Fruit fly (Drosophila melanogaster) whole organism, embryonic: ENCODE measurements around the gene CG17344.

Source experiments
- Aef1 ChIP-seq: fragments of 200-800 bp; sonication (Bioruptor generic); IDR thresholded peaks from 3 replicates; pipeline ENCODE4 v1.3.6; 2022; ENCODE audit warnings: missing biosample characterization, missing genetic modification characterization
- Bdp1 ChIP-seq: fragments of 200-800 bp; sonication (Bioruptor generic); optimal IDR thresholded peaks from 3 replicates; lab custom pipeline; 2016; ENCODE audit warnings: missing biosample characterization, missing genetic modification characterization
- CG10321 ChIP-seq: fragments of 200-800 bp; sonication (Bioruptor generic); IDR thresholded peaks from 2 replicates; pipeline ENCODE4 v1.3.6; 2022; ENCODE audit warnings: missing biosample characterization, missing genetic modification characterization
- CG11085 ChIP-seq: fragments of 200-800 bp; sonication (Bioruptor generic); IDR thresholded peaks from 2 replicates; pipeline ENCODE4 v1.3.6; 2022; ENCODE audit warnings: missing biosample characterization, missing genetic modification characterization
- CG12219 ChIP-seq: fragments of 200-800 bp; sonication (Bioruptor generic); optimal IDR thresholded peaks from 3 replicates; lab custom pipeline; 2018; ENCODE audit warnings: missing biosample characterization, mild to moderate bottlenecking, missing genetic modification characterization
- CG1233 ChIP-seq: fragments of 200-800 bp; sonication (Bioruptor generic); optimal IDR thresholded peaks from 4 replicates; lab custom pipeline; 2018; ENCODE audit warnings: missing biosample characterization, mild to moderate bottlenecking, missing genetic modification characterization
- CG15073 ChIP-seq: fragments of 200-800 bp; sonication (Bioruptor generic); optimal IDR thresholded peaks from 2 replicates; lab custom pipeline; 2016; ENCODE audit warnings: missing biosample characterization, missing genetic modification characterization
- CG15601 ChIP-seq: fragments of 200-800 bp; sonication (Bioruptor generic); optimal IDR thresholded peaks from 3 replicates; lab custom pipeline; 2019; ENCODE audit warnings: missing biosample characterization, mild to moderate bottlenecking, missing genetic modification characterization, moderate library complexity
- CG1647 ChIP-seq: fragments of 200-800 bp; sonication (Bioruptor generic); optimal IDR thresholded peaks from 3 replicates; lab custom pipeline; 2016; ENCODE audit warnings: missing biosample characterization, missing genetic modification characterization
- CG2129 ChIP-seq: fragments of 200-800 bp; sonication (Bioruptor generic); IDR thresholded peaks from 2 replicates; pipeline ENCODE4 v1.3.6; 2022; ENCODE audit warnings: missing biosample characterization, missing genetic modification characterization; ENCODE audit not compliant: partially characterized antibody
- CG2199 ChIP-seq: fragments of 200-800 bp; sonication (Bioruptor generic); IDR thresholded peaks from 3 replicates; pipeline ENCODE4 v1.3.6; 2022; ENCODE audit warnings: missing biosample characterization, missing genetic modification characterization
- CG31365 ChIP-seq: fragments of 200-800 bp; sonication (Bioruptor generic); optimal IDR thresholded peaks from 2 replicates; lab custom pipeline; 2018; ENCODE audit warnings: missing biosample characterization, mild to moderate bottlenecking, missing genetic modification characterization
- CG33213 ChIP-seq: fragments of 200-800 bp; sonication (Bioruptor generic); optimal IDR thresholded peaks from 3 replicates; lab custom pipeline; 2016; ENCODE audit warnings: missing biosample characterization, missing genetic modification characterization
- CG9215 ChIP-seq: fragments of 200-800 bp; sonication (Bioruptor generic); IDR thresholded peaks from 2 replicates; pipeline ENCODE4 v1.3.6; 2022; ENCODE audit warnings: missing biosample characterization, missing genetic modification characterization
- CG9437 ChIP-seq: fragments of 200-800 bp; sonication (Bioruptor generic); optimal IDR thresholded peaks from 2 replicates; lab custom pipeline; 2018; ENCODE audit warnings: missing biosample characterization, mild to moderate bottlenecking, missing genetic modification characterization
- CG9932 ChIP-seq: fragments of 200-800 bp; sonication (Bioruptor generic); IDR thresholded peaks from 2 replicates; pipeline ENCODE4 v1.3.6; 2022; ENCODE audit warnings: missing biosample characterization, missing genetic modification characterization
- Deaf1 ChIP-seq: fragments of 200-800 bp; optimal IDR thresholded peaks from 3 replicates; lab custom pipeline; 2019; ENCODE audit warnings: missing biosample characterization, mild to moderate bottlenecking, missing genetic modification characterization, moderate library complexity
- Dek ChIP-seq: fragments of 200-800 bp; sonication (Bioruptor generic); optimal IDR thresholded peaks from 3 replicates; lab custom pipeline; 2019; ENCODE audit warnings: missing biosample characterization, mild to moderate bottlenecking, missing genetic modification characterization, moderate library complexity
- GATAe ChIP-seq: fragments of 200-800 bp; sonication (Bioruptor generic); conservative IDR thresholded peaks from 2 replicates; pipeline ENCODE4 v1.3.6; 2022; ENCODE audit warnings: missing biosample characterization, missing genetic modification characterization
- HmgZ ChIP-seq: fragments of 200-800 bp; sonication (Bioruptor generic); optimal IDR thresholded peaks from 2 replicates; lab custom pipeline; 2018; ENCODE audit warnings: missing biosample characterization, mild to moderate bottlenecking, missing genetic modification characterization
- Hr51 ChIP-seq, 2 experiments: fragments of 200-800 bp; sonication (Bioruptor generic); optimal IDR thresholded peaks; 2 replicates in 1 of 2; 3 replicates in 1 of 2; lab custom pipeline; 2016 to 2018; ENCODE audit warnings: missing biosample characterization in 2 of 2, missing genetic modification characterization in 2 of 2, mild to moderate bottlenecking in 1 of 2, moderate library complexity in 1 of 2
- Neu2 ChIP-seq: fragments of 200-800 bp; sonication (Bioruptor generic); optimal IDR thresholded peaks from 3 replicates; lab custom pipeline; 2016; ENCODE audit warnings: missing biosample characterization, missing genetic modification characterization, borderline replicate concordance
- Pdp1 ChIP-seq, 2 experiments: fragments of 200-800 bp; sonication (Bioruptor generic); optimal IDR thresholded peaks; 3 replicates each; lab custom pipeline; 2016; ENCODE audit warnings: missing biosample characterization in 2 of 2, missing genetic modification characterization in 2 of 2, mild to moderate bottlenecking in 1 of 2, moderate library complexity in 1 of 2
- Stat92E ChIP-seq, 3 experiments: fragments of >200 bp in 2 of 3; fragments of 200-800 bp in 1 of 3; sonication (Bioruptor generic) in 1 of 3; optimal IDR thresholded peaks; 2 replicates each; lab custom pipeline; 2017 to 2019; ENCODE audit warnings: missing biosample characterization in 3 of 3, missing genetic modification characterization in 3 of 3, mild to moderate bottlenecking in 1 of 3, moderate library complexity in 1 of 3
- TFAM ChIP-seq: fragments of 200-800 bp; sonication (Bioruptor generic); optimal IDR thresholded peaks from 2 replicates; lab custom pipeline; 2017; ENCODE audit warnings: missing biosample characterization, missing genetic modification characterization, inconsistent platforms
- YL-1 ChIP-seq: fragments of 200-800 bp; sonication (Bioruptor generic); optimal IDR thresholded peaks from 3 replicates; lab custom pipeline; 2017; ENCODE audit warnings: missing biosample characterization, mild to moderate bottlenecking, missing genetic modification characterization
- cad ChIP-seq: fragments of >200 bp; optimal IDR thresholded peaks from 2 replicates; lab custom pipeline; 2017; ENCODE audit warnings: missing biosample characterization, missing genetic modification characterization
- cas ChIP-seq: fragments of 200-800 bp; sonication (Bioruptor generic); IDR thresholded peaks from 2 replicates; pipeline ENCODE4 v1.3.6; 2022; ENCODE audit warnings: missing biosample characterization, missing genetic modification characterization
- dimm ChIP-seq: fragments of 200-800 bp; sonication (Bioruptor generic); IDR thresholded peaks from 2 replicates; pipeline ENCODE4 v1.3.6; 2022; ENCODE audit warnings: missing biosample characterization, missing genetic modification characterization
- dmrt11E ChIP-seq: fragments of 200-800 bp; sonication (Bioruptor generic); optimal IDR thresholded peaks from 3 replicates; lab custom pipeline; 2018; ENCODE audit warnings: missing biosample characterization, mild to moderate bottlenecking, missing genetic modification characterization, moderate library complexity
- en ChIP-seq: fragments of 200-800 bp; sonication (Bioruptor generic); optimal IDR thresholded peaks from 2 replicates; lab custom pipeline; 2016; ENCODE audit warnings: missing biosample characterization, missing genetic modification characterization
- eyg ChIP-seq: fragments of 200-800 bp; sonication (Bioruptor generic); optimal IDR thresholded peaks from 3 replicates; lab custom pipeline; 2016; ENCODE audit warnings: missing biosample characterization, missing genetic modification characterization
- fd96Cb ChIP-seq: fragments of 200-800 bp; sonication (Bioruptor generic); optimal IDR thresholded peaks from 2 replicates; lab custom pipeline; 2018; ENCODE audit warnings: missing biosample characterization, mild to moderate bottlenecking, missing genetic modification characterization, moderate library complexity
- fru ChIP-seq: fragments of >200 bp; optimal IDR thresholded peaks from 2 replicates; lab custom pipeline; 2017
- gsb-n ChIP-seq: fragments of 200-800 bp; sonication (Bioruptor generic); optimal IDR thresholded peaks from 3 replicates; lab custom pipeline; 2018; ENCODE audit warnings: missing biosample characterization, mild to moderate bottlenecking, missing genetic modification characterization
- h ChIP-seq: fragments of >200 bp; optimal IDR thresholded peaks from 2 replicates; lab custom pipeline; 2017
- hb ChIP-seq: fragments of 200-800 bp; sonication (Bioruptor generic); IDR thresholded peaks from 3 replicates; pipeline ENCODE4 v1.3.6; 2022; ENCODE audit warnings: missing biosample characterization, missing genetic modification characterization; ENCODE audit not compliant: partially characterized antibody
- ind ChIP-seq: fragments of 200-800 bp; sonication (Bioruptor generic); optimal IDR thresholded peaks from 3 replicates; lab custom pipeline; 2016; ENCODE audit warnings: missing biosample characterization, missing genetic modification characterization
- klu ChIP-seq: fragments of 200-800 bp; sonication (Bioruptor generic); IDR thresholded peaks from 2 replicates; pipeline ENCODE4 v1.3.6; 2022; ENCODE audit warnings: missing biosample characterization, missing genetic modification characterization
- mld ChIP-seq: fragments of 200-800 bp; sonication (Bioruptor generic); IDR thresholded peaks from 3 replicates; pipeline ENCODE4 v1.3.6; 2022; ENCODE audit warnings: missing biosample characterization, missing genetic modification characterization; ENCODE audit not compliant: partially characterized antibody
- p53 ChIP-seq: fragments of 200-800 bp; sonication (Bioruptor generic); optimal IDR thresholded peaks from 2 replicates; lab custom pipeline; 2016; ENCODE audit warnings: missing biosample characterization, missing genetic modification characterization
- pfk ChIP-seq: fragments of 200-800 bp; sonication (Bioruptor generic); optimal IDR thresholded peaks from 2 replicates; lab custom pipeline; 2018; ENCODE audit warnings: missing biosample characterization, mild to moderate bottlenecking, missing genetic modification characterization, moderate library complexity
- pho ChIP-seq: fragments of 200-800 bp; sonication (Bioruptor generic); optimal IDR thresholded peaks from 2 replicates; lab custom pipeline; 2016; ENCODE audit warnings: missing biosample characterization, missing genetic modification characterization
- pita ChIP-seq: fragments of 200-800 bp; sonication (Bioruptor generic); optimal IDR thresholded peaks from 2 replicates; lab custom pipeline; 2017; ENCODE audit warnings: missing biosample characterization, mild to moderate bottlenecking, missing genetic modification characterization
- schlank ChIP-seq: fragments of 200-800 bp; sonication (Bioruptor generic); optimal IDR thresholded peaks from 2 replicates; lab custom pipeline; 2018; ENCODE audit warnings: missing biosample characterization, mild to moderate bottlenecking, missing genetic modification characterization
- sr ChIP-seq: fragments of 200-800 bp; sonication (Bioruptor generic); IDR thresholded peaks from 3 replicates; pipeline ENCODE4 v1.3.6; 2022; ENCODE audit warnings: missing biosample characterization, missing genetic modification characterization
- tio ChIP-seq: fragments of 200-800 bp; sonication (Bioruptor generic); optimal IDR thresholded peaks from 2 replicates; lab custom pipeline; 2017; ENCODE audit warnings: missing biosample characterization, missing genetic modification characterization, inconsistent platforms
- tup ChIP-seq: fragments of 200-800 bp; sonication (Bioruptor generic); optimal IDR thresholded peaks from 2 replicates; lab custom pipeline; 2016; ENCODE audit warnings: missing biosample characterization, mild to moderate bottlenecking, missing genetic modification characterization, moderate library complexity
- usp ChIP-seq: fragments of >200 bp; optimal IDR thresholded peaks from 2 replicates; lab custom pipeline; 2017; ENCODE audit warnings: missing biosample characterization, missing genetic modification characterization
- zen2 ChIP-seq: fragments of 200-800 bp; sonication (Bioruptor generic); IDR thresholded peaks from 3 replicates; pipeline ENCODE4 v1.3.6; 2022; ENCODE audit warnings: missing biosample characterization, missing genetic modification characterization; ENCODE audit not compliant: partially characterized antibody

The CG17344 gene

dm6 chr2L:19057799-19058198 is 44.0 kb upstream of the CG17344 start:
- peak; percentile 95 for TF ChIP-seq CG9437 (GFP tag; lab: Kevin White, UChicago)
- no peak for TF ChIP-seq CG10321 (GFP tag; lab: Robert Waterston, UW)
- TF ChIP-seq mld (GFP tag; lab: Robert Waterston, UW), result peak; percentile 38; the same call in 1 of the 3 replicates
- peak in 1 of 2 experiments; percentile 61 for TF ChIP-seq Pdp1 (GFP tag; optimal IDR thresholded peaks at IDR 0.05; lab: Kevin White, UChicago)

dm6 chr2L:19058916-19059315 is 42.9 kb upstream of the CG17344 start, which contains the start of gene Phlpp:
TSS of gene Phlpp (plus strand) at chr2L:19059129.
- TF ChIP-seq CG9932 (GFP tag; lab: Robert Waterston, UW) (no peak), CG1233 (GFP tag; lab: Kevin White, UChicago) (peak; percentile 31), pita (GFP tag; lab: Kevin White, UChicago) (no peak), CG12219 (no peak), fru (lab: Kevin White, UChicago) (no peak), en (GFP tag; lab: Kevin White, UChicago) (peak; percentile 28), Deaf1 (tag; lab: Kevin White, UChicago) (peak; percentile 60), Dek (no peak), h (lab: Kevin White, UChicago) (no peak), schlank (no peak), dimm (GFP tag; lab: Robert Waterston, UW) (no peak; the same call in 1 of the 2 replicates), CG15601 (tag; lab: Kevin White, UChicago) (no peak), CG2129 (no peak), ind (GFP tag; lab: Kevin White, UChicago) (peak; percentile 57), GATAe (no peak), YL-1 (GFP tag; lab: Kevin White, UChicago) (no peak), Stat92E (GFP tag; optimal IDR thresholded peaks at IDR 0.05; lab: Kevin White, UChicago) (no peak), pfk (no peak), p53 (GFP tag; lab: Kevin White, UChicago) (no peak), eyg (GFP tag; lab: Kevin White, UChicago) (no peak), Hr51 (GFP tag; optimal IDR thresholded peaks at IDR 0.05; lab: Kevin White, UChicago) (peak; percentile 13 to 69), tup (GFP tag; lab: Kevin White, UChicago) (no peak), gsb-n (tag; lab: Kevin White, UChicago) (no peak), Bdp1 (GFP tag; lab: Kevin White, UChicago) (no peak), Neu2 (GFP tag; lab: Kevin White, UChicago) (no peak), zen2 (GFP tag; lab: Robert Waterston, UW) (no peak), tio (GFP tag; lab: Kevin White, UChicago) (no peak), TFAM (no peak), fd96Cb (peak; percentile 69), pho (GFP tag; lab: Kevin White, UChicago) (no peak), CG11085 (GFP tag; lab: Robert Waterston, UW) (no peak), Aef1 (GFP tag; lab: Robert Waterston, UW) (peak; percentile 18; the same call in 1 of the 3 replicates), CG33213 (GFP tag; lab: Kevin White, UChicago) (no peak), cad (GFP tag; lab: Kevin White, UChicago) (no peak), HmgZ (no peak), hb (no peak), CG2199 (GFP tag; lab: Robert Waterston, UW) (no peak), CG15073 (GFP tag; lab: Kevin White, UChicago) (no peak), dmrt11E (peak; percentile 59), sr (GFP tag; lab: Robert Waterston, UW) (no peak), usp (no peak), cas (GFP tag; lab: Robert Waterston, UW) (no peak), klu (GFP tag; lab: Robert Waterston, UW) (no peak), CG31365 (tag; lab: Kevin White, UChicago) (no peak), CG1647 (GFP tag; lab: Kevin White, UChicago) (no peak), CG9215 (GFP tag; lab: Robert Waterston, UW) (peak; percentile 28; the same call in 1 of the 2 replicates)
